Worm (Caenorhabditis elegans) whole organism, midembryonic: ENCODE measurements around the gene ptp-2.

ENCODE experiments used
- T22C8.4 ChIP-seq: fragments of 200-800 bp; sonication (Bioruptor generic); IDR thresholded peaks from 2 replicates; pipeline ENCODE4 v1.3.6; 2022; ENCODE audit warnings: missing genetic modification characterization, missing compliant biosample characterization
- cog-1 ChIP-seq: sonication (generic microtip); optimal IDR thresholded peaks from 2 replicates; lab custom pipeline; 2016; ENCODE audit warnings: missing genetic modification characterization, missing compliant biosample characterization
- flt-1 ChIP-seq: fragments of 200-800 bp; sonication (Bioruptor generic); IDR thresholded peaks from 2 replicates; pipeline ENCODE4 v1.3.6; 2022; ENCODE audit warnings: missing genetic modification characterization, missing compliant biosample characterization
- klf-2 ChIP-seq: fragments of 200-800 bp; sonication (Bioruptor generic); conservative IDR thresholded peaks from 2 replicates; pipeline ENCODE4 v1.3.6; 2022; ENCODE audit warnings: missing genetic modification reagents, missing genetic modification characterization, missing compliant biosample characterization
- med-1 ChIP-seq: sonication (generic microtip); optimal IDR thresholded peaks from 2 replicates; lab custom pipeline; 2017; ENCODE audit warnings: missing genetic modification characterization, mild to moderate bottlenecking, missing compliant biosample characterization, antibody characterized with exemption, missing genetic modification reagents; ENCODE audit not compliant: insufficient read depth
- ref-1 ChIP-seq: fragments of 200-800 bp; sonication (Bioruptor generic); conservative IDR thresholded peaks from 2 replicates; pipeline ENCODE4 v1.3.6; 2022; ENCODE audit warnings: missing genetic modification reagents, missing genetic modification characterization, missing compliant biosample characterization
- tab-1 ChIP-seq: fragments of 200-800 bp; sonication (Bioruptor generic); IDR thresholded peaks from 2 replicates; pipeline ENCODE4 v1.3.6; 2022; ENCODE audit warnings: missing genetic modification characterization, missing compliant biosample characterization
- ztf-23 ChIP-seq: fragments of 200-800 bp; sonication (Bioruptor generic); IDR thresholded peaks from 2 replicates; pipeline ENCODE4 v1.3.6; 2022; ENCODE audit warnings: missing genetic modification reagents, missing genetic modification characterization, missing compliant biosample characterization
- ztf-29 ChIP-seq: fragments of 200-800 bp; sonication (Bioruptor generic); IDR thresholded peaks from 2 replicates; pipeline ENCODE4 v1.3.6; 2022; ENCODE audit warnings: missing genetic modification reagents, missing genetic modification characterization, missing compliant biosample characterization

ce11 chrII:5968037-5968436 is 49.6 kb downstream of the ptp-2 start, which contains the start of gene B0034.1:
- TF ChIP-seq ztf-23 (no peak), flt-1 (no peak), ref-1 (GFP tag; lab: Robert Waterston, UW) (no peak), med-1 (GFP tag; lab: Kevin White, UChicago) (no peak), klf-2 (GFP tag; lab: Robert Waterston, UW) (no peak), cog-1 (tag; lab: Kevin White, UChicago) (no peak), tab-1 (GFP tag; lab: Robert Waterston, UW) (no peak), T22C8.4 (GFP tag; lab: Robert Waterston, UW) (no peak), ztf-29 (GFP tag; lab: Robert Waterston, UW) (no peak)
